Fruit fly (Drosophila melanogaster): ENCODE measurements around the gene CG14315.

The CG14315 gene

dm6 chr3R:18196991-18197801 is 38.7 kb downstream of the CG14315 start (continued):
- TF ChIP-seq HLH4C (GFP tag; IDR thresholded peaks at IDR 0.05; ENCODE audit: partially characterized antibody) (no peak), CG1647 (GFP tag; optimal IDR thresholded peaks at IDR 0.05) (no peak), peb (GFP tag; IDR thresholded peaks at IDR 0.05) (no peak), zen (tag; optimal IDR thresholded peaks at IDR 0.05) (no peak), CG11560 (tag; IDR thresholded peaks at IDR 0.05) (no peak), CG17802 (tag; optimal IDR thresholded peaks at IDR 0.05) (no peak), CG4404 (GFP tag; IDR thresholded peaks at IDR 0.05) (no peak), ftz-f1 (GFP tag; optimal IDR thresholded peaks at IDR 0.05) (no peak), ham (GFP tag; IDR thresholded peaks at IDR 0.05) (no peak), Camta (GFP tag; optimal IDR thresholded peaks at IDR 0.05) (no peak), CG18764 (GFP tag; optimal IDR thresholded peaks at IDR 0.05) (no peak), Chrac-16 (GFP tag; optimal IDR thresholded peaks at IDR 0.05) (peak; percentile 30), rib (GFP tag; IDR thresholded peaks at IDR 0.05) (no peak), CG15601 (tag; optimal IDR thresholded peaks at IDR 0.05) (peak; percentile 55), CG3407 (GFP tag; optimal IDR thresholded peaks at IDR 0.05) (peak; percentile 26), knrl (GFP tag; IDR thresholded peaks at IDR 0.05; ENCODE audit: partially characterized antibody) (no peak), Dek (tag; optimal IDR thresholded peaks at IDR 0.05) (peak; percentile 24), CG15269 (tag; optimal IDR thresholded peaks at IDR 0.05) (peak; percentile 75), CG4707 (GFP tag; optimal IDR thresholded peaks at IDR 0.05) (no peak), Mrtf (GFP tag; IDR thresholded peaks at IDR 0.05) (no peak), CG34224 (GFP tag; IDR thresholded peaks at IDR 0.05; ENCODE audit: partially characterized antibody) (no peak), CG34376 (GFP tag; optimal IDR thresholded peaks at IDR 0.05) (peak; percentile 14), Hr3 (GFP tag; optimal IDR thresholded peaks at IDR 0.05) (peak; percentile 77), CG13424 (tag; optimal IDR thresholded peaks at IDR 0.05) (peak; percentile 68), HLH3B (GFP tag; IDR thresholded peaks at IDR 0.05) (no peak), CG10654 (GFP tag; optimal IDR thresholded peaks at IDR 0.05) (no peak), CG10462 (GFP tag; optimal IDR thresholded peaks at IDR 0.05) (peak; percentile 4), CG9215 (GFP tag; IDR thresholded peaks at IDR 0.05) (no peak), p53 (GFP tag; optimal IDR thresholded peaks at IDR 0.05) (no peak), CG6254 (GFP tag; optimal IDR thresholded peaks at IDR 0.05) (no peak), CG16779 (GFP tag; IDR thresholded peaks at IDR 0.05) (no peak), slp2 (GFP tag; optimal IDR thresholded peaks at IDR 0.05) (peak; percentile 50), Xbp1 (GFP tag; optimal IDR thresholded peaks at IDR 0.05) (peak; percentile 49), fd64A (GFP tag; optimal IDR thresholded peaks at IDR 0.05) (no peak), Mes4 (GFP tag; optimal IDR thresholded peaks at IDR 0.05) (no peak), slbo (GFP tag; IDR thresholded peaks at IDR 0.05) (no peak), Oaz (GFP tag; IDR thresholded peaks at IDR 0.05) (no peak), bab2 (GFP tag; optimal IDR thresholded peaks at IDR 0.05) (peak; percentile 62), CG1529 (GFP tag; optimal IDR thresholded peaks at IDR 0.05) (peak; percentile 38), maf-S (GFP tag; optimal IDR thresholded peaks at IDR 0.05) (no peak), cato (GFP tag; optimal IDR thresholded peaks at IDR 0.05; ENCODE audit: borderline replicate concordance) (peak; percentile 44), ssp (GFP tag; IDR thresholded peaks at IDR 0.05) (no peak), CG11247 (GFP tag; IDR thresholded peaks at IDR 0.05) (no peak), al (GFP tag; IDR thresholded peaks at IDR 0.05) (no peak), org-1 (GFP tag; optimal IDR thresholded peaks at IDR 0.05) (peak; percentile 31), CG2120 (GFP tag; optimal IDR thresholded peaks at IDR 0.05) (peak; percentile 61), CG16815 (GFP tag; optimal IDR thresholded peaks at IDR 0.05) (peak; percentile 66), emc (GFP tag; optimal IDR thresholded peaks at IDR 0.05) (no peak), CG17912 (GFP tag; optimal IDR thresholded peaks at IDR 0.05) (no peak), CG2129 (GFP tag; IDR thresholded peaks at IDR 0.05; ENCODE audit: partially characterized antibody) (no peak)

Measured in whole organism, embryonic.